Worm (Caenorhabditis elegans): ENCODE data around the gene del-5.

DNA sequence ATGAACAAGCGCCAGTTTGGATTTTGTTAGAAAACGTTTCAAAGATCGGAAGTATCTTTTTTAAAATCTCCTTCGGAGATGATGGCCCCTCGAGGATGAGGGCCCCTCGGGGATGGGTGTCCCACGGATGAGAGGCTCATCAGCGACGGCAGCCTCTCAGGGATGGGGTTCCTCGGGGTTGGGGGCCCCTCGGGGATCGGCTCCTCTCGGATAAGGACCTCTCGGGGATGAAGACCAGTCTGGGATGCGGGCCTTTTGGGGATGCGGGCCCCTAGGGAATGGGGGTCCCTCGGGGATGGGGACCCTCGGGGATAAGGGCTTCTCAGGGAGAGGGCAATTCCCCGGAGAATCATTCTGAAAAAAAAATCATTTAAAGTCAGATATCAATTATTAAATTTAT, 42.4 kb upstream of the del-5 start:
- TF ChIP-seq ama-1 (optimal IDR thresholded peaks at IDR 0.05) (no peak), ama-1 (GFP tag; optimal IDR thresholded peaks at IDR 0.05) (no peak), T07F8.4 (tag; optimal IDR thresholded peaks at IDR 0.05) (no peak), Y53F4B.3 (GFP tag; IDR thresholded peaks at IDR 0.05) (no peak), pha-4 (tag; optimal IDR thresholded peaks at IDR 0.05) (no peak), madf-3 (GFP tag; IDR thresholded peaks at IDR 0.05) (no peak), Y95B8A.8 (GFP tag; IDR thresholded peaks at IDR 0.05) (no peak), die-1 (tag; optimal IDR thresholded peaks at IDR 0.05) (no peak), ceh-58 (GFP tag; IDR thresholded peaks at IDR 0.05) (no peak), cebp-2 (GFP tag; IDR thresholded peaks at IDR 0.05) (no peak)

Data from whole organism, young adult.